Fruit fly (Drosophila melanogaster) S2 (cell line): Measurements from ENCODE around the gene Reck.

Experiments
- CG8478 ChIP-seq: fragments of >200 bp; optimal IDR thresholded peaks from 2 replicates; lab custom pipeline; 2018
- CTCF ChIP-seq, 2 experiments: fragments of >200 bp; optimal IDR thresholded peaks; 2 replicates each; lab custom pipeline; 2018

The Reck gene

DNA sequence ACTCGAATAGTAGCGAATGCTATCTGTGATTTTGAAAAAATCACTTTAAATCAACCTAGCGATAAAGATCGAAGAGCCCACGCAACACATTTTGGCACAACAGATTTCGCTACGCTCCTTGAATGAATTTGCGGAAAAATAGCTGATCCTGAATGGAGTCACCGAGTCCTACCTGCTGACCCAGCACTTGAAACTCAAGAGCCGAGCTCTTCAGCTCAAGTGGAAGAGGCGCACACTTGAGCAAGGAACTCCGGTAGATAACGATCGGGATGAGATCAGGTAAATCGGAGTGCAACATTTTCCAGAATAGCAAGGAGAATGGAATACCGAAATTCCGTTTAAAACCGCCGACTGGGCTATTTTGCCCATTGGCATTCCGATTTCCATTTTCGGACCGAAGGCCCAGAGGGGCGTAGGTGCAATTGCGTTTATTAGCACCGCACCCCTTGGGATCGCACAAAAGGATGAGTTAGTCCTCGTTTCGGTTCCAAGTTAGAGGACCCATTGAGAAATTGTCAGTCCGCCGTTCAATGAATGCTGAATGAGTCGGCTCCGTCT, 26.5 kb upstream of the Reck start:
- TF ChIP-seq CTCF (optimal IDR thresholded peaks at IDR 0.05; lab: Kevin White, UChicago): no peak
- no peak for TF ChIP-seq CG8478 (lab: Kevin White, UChicago)

DNA sequence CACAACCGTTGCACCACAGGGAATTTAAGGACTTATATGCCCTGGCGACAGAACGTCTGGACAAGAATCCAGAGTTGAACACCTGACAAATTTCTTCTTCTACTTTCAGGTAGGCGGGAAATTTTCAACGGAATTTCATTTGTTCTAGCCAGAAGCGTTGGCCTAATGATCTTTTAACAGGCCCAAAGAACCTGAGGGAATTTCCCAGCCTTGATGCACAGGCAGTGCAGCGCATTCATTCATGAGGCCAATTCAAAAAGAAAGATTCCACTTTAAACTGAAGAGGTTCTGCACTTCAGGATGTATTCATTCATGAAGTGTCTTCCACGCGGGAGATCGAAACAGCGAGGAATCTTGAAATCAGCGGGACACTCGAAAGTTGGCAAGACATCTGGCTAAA, 25.6 kb upstream of the Reck start:
- TF ChIP-seq CG8478 (lab: Kevin White, UChicago) (no peak), CTCF (optimal IDR thresholded peaks at IDR 0.05; lab: Kevin White, UChicago) (no peak)

DNA sequence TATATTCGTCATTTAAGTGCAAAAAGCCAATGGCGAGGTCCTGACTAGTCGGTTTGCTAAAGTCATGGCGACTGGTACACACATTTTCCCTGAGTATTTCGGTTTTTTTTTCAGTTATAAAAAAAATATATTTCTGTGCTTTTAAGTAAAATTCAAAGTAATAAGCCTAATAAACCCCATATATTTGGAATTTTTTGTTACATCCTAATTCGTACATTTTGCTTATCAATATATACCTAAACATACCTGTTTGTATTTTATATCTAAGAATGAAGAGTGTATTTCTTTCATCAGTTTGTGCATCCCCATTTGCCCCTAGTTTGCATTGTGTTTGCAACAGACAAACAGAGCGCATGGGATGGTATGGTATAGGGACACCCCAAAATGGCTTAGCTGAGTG, 21.7 kb upstream of the Reck start:
- TF ChIP-seq CG8478 (lab: Kevin White, UChicago) (no peak), CTCF (optimal IDR thresholded peaks at IDR 0.05; lab: Kevin White, UChicago) (no peak)

DNA sequence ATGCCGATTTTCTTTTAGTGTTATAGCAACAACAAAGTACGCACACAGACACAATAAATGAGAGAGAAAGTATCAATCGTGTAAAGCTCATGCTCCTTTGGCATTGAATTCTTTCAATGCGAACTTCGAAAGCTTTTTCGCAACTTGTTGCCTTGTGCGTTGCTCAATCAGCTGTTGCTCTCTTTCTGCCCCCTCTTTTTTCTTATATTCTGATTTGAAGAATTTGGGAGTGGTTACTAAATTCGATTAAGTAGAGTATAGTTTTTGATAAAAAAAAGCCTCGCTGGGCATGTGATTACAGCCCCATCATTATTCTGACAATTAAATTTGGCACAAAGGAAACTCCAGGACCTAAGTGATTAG, 20.8 kb upstream of the Reck start:
- no peak for TF ChIP-seq CG8478 (lab: Kevin White, UChicago)
- no peak for TF ChIP-seq CTCF (optimal IDR thresholded peaks at IDR 0.05; lab: Kevin White, UChicago)

DNA sequence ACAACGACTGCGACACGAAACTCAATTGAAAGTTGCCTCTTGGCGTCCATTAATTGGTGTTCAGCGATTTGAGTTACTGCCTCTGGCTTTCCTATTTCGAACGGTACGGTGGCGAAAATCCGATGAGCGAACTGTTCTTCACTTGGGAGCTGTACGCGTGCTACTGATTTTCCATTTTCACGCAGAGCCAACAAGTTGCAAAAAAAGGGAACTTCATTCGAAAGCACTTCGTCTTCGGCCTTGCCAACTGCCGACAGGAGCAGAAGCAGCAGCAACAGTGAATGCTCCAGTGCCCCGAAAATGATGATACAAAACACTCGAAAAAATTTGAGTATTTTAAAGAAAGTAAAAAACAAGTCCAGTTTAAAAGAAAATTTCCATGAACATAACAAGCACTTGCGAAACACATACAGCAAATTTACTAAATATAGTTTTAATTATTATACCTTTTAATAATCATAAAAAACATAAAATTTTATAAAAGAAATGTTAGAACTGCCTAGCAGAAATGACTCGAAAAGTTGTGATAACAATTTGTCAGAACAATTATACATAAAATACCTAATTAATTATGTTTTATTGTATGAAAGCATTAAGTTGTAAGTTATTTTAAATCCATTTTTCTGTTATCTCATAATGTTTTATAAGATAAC, 20.3 kb upstream of the Reck start:
- TF ChIP-seq CTCF (optimal IDR thresholded peaks at IDR 0.05; lab: Kevin White, UChicago) (no peak), CG8478 (lab: Kevin White, UChicago) (no peak)

DNA sequence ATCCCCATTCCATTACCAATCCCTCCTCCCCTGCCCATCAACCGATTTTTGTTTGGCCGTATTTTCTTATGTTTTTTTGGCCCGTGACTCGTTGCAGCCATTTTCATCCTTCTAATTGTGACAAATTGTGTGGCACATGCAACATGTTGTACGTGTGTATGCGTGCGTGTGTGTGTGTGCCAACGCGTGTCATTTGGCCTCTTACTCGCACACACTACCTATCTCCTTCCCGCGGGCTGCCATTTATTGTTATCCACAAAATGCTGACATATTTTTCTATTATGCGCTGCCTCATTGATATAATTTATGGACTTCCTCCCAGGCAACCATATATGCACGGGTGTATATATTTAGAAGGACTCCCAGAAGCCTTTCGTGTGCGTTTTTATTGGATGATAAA, 17.9 kb upstream of the Reck start:
- TF ChIP-seq CG8478 (lab: Kevin White, UChicago): no peak
- TF ChIP-seq CTCF (optimal IDR thresholded peaks at IDR 0.05; lab: Kevin White, UChicago): no peak

DNA sequence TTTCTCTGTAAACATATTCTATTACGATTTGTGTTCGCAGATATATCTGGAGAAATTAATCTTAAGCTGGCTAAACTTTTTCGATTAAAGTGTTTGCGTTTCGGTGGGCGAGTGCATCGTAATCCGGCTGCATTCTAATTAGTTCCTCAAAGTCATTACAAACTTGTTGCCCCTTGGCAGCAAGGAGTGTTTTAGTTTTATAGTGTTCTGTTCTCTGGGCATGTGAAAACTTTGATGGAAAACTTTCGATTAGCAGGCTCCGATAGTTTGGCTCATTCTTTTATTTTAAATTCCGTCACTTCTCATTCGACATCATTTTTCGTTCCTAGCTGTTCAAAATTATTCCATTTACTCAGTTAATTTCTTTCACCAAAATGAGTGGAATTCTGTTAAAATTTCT, 9.3 kb upstream of the Reck start, which contains the start of gene CG32148:
Gene CG32148 (plus strand): TSS at position 301 of the 400 bp plus-strand sequence.
- TF ChIP-seq CG8478 (lab: Kevin White, UChicago) (no peak), CTCF (optimal IDR thresholded peaks at IDR 0.05; lab: Kevin White, UChicago) (no peak)

DNA sequence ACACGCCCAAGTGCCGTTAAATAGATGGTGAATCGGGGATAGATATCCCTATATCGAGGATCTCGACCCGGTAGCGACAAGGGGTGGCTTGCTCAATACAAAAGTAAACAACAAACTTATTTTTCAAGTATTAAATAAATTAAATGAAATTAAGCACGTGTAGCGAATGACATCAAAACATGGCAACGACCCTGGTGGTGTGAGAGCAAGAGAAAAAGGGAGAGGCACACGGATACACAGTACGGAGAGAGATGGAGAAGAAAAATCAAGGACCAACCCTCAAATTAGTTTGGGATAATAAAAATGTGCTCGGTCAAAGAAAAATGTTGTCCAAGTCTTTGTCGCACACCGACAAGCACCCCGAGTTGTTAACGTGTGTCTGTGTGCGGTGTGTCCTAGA, 7.1 kb upstream of the Reck start:
- TF ChIP-seq CTCF (optimal IDR thresholded peaks at IDR 0.05; lab: Kevin White, UChicago) (no peak), CG8478 (lab: Kevin White, UChicago) (no peak)

DNA sequence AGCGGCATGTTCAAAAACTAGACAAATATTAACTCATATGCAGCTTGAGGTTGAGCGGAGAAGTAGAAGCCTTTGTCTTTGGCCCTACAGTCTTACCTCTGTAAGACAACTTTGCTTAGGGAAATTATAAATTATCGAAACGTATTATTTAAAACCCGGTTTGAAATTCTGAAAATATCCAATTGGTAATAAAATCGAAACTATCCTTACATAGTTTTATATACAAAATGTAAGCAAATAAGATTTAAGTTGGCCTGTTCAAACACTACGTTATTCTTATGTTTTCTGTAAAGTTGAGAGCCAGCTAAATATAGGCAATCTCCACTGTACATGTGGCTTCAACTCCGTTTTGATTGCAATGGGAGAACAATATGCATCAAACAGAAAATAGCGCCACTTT, 566 bp downstream of the Reck start:
- no peak for TF ChIP-seq CG8478 (lab: Kevin White, UChicago)
- TF ChIP-seq CTCF (optimal IDR thresholded peaks at IDR 0.05; lab: Kevin White, UChicago): no peak

DNA sequence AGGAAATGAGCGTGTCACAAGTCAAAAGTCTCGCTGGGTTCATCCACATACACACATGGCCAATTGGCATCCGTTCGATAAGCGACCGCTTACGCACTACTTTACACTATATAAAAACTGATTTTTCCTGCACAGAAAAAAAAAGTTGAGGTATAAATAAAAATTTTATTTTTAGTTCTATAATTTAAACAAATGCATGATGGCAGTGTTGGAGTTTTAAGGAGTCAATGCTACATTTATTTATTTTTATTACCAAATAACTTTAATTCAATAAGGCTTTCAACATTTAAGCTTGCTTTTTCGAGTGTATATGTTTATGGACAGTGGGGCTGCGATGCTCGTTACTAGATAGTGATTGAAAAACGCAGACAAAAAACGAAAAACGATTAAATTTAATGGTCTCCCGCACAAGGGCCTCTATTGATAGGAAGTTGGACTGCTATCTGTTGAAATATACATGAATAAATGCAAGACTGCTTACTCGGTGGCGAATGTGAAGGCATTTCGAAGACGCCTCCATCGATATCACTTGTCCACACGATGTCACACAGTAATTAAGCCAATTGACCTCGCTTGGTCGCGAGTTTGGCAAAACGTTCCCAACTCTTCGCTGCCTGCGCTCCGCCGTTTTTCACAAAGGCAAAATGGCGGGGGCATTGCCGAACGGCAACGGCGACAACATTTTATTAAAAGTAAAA, 2.1 kb downstream of the Reck start:
- TF ChIP-seq CG8478 (lab: Kevin White, UChicago) (no peak), CTCF (optimal IDR thresholded peaks at IDR 0.05; lab: Kevin White, UChicago) (no peak)

DNA sequence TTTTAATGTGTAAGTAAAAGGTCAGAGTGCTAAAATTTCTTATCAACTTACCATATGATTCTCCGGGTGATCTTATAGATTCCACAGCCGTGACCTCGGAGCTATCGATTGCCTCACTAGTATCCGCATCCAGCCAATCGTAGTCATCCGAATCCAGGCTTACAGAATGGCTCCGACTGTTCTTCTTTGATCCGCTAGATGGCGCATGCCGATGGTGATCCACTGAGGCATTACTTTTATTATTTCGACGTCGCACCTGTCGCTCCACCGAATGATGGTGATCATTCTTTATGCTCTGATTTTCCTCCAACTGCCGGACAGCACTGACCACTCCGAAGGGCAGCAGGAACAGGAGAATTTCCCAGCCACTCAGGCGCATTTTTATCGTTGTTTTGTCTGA, 2.7 kb downstream of the Reck start:
- TF ChIP-seq CTCF (optimal IDR thresholded peaks at IDR 0.05; lab: Kevin White, UChicago) (peak; percentile 82 to 88), CG8478 (lab: Kevin White, UChicago) (no peak)

DNA sequence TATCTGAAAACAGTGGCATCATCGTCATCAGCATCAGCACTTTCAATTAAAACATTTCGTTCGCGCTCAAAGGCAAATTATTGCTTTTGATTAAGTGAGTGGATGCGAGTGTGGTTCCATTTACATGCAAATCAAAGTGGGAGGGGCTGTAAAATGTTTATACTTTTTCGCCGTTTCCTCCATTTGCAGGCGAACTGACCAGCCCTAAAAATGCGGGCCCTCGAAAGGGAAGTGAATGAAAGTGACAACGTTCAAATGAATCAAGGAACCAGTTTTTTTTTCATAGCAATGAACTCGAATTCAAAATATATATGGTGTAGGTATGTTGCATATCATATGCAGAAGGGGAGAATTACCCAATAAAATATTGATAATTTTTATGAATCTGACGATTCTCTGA, 3.3 kb downstream of the Reck start:
- no peak for TF ChIP-seq CTCF (optimal IDR thresholded peaks at IDR 0.05; lab: Kevin White, UChicago)
- TF ChIP-seq CG8478 (lab: Kevin White, UChicago): no peak

DNA sequence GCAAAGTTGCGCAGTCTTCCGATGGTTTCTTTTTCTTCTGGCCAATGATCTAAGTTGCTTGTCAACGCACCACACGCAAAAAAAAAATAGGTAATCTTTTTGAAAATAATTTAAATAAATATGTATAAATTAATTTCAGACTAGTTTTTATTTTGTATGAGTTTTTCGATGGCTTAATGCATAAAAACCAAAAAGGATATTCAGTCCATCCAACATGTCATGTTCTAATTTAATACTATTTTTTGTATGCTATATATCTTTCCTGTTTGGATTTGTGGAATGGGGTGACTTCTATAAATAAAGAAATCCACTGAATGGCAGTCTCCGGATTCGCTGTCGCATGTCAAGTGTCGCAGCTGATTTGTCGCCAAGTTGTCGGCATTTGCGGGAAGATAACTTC, 4.2 kb downstream of the Reck start:
- TF ChIP-seq CG8478 (lab: Kevin White, UChicago) (no peak), CTCF (optimal IDR thresholded peaks at IDR 0.05; lab: Kevin White, UChicago) (no peak)

DNA sequence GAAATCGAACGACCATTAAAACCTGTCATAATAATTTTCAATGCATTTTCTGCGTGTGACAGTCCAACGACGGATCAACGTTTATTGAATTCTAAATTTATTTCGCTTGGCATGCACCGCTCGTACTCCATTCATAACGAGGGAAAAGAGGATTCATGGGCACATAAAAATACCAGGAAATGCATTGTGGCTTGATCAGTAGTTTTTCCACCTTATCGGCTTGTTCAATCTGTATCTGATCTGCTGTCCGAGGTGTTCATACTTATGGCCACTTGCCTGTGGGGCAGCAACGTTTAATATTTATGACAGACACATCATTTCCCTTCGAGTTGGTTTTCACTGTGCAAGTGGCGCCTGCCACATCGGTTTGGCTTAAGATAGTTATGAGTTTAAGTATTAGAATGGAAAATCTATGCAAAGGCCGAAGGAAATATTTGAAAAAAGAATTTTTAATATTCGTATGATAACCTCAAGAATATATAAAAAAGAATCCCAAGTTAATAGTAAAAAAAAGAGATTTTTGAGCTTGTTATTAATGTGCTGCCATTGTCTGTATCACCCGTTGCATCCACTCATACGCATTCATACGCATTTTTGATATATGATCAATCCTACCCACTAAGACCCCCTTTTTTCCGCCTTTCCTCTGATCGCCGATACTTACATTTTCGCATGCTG, 6.5 kb downstream of the Reck start:
- no peak for TF ChIP-seq CTCF (optimal IDR thresholded peaks at IDR 0.05; lab: Kevin White, UChicago)
- TF ChIP-seq CG8478 (lab: Kevin White, UChicago): no peak

DNA sequence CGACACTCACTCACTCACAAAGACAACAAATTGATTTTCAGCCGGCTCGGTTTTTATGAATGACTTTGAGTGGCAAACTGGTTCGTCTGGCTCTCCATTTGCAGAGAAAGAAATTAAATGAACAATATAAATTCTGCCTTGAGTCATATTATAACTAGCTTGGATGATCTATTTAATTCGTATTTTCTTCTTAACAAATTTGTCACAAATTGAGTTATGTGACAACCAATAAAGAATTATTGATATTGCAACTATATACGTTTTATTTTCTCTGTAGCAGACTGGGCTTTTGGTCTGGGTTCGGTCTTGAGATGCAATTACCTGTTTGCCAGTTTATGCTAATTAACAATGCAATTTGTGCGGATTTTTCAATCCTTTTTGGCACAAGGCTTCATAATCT, 7.0 kb downstream of the Reck start:
- TF ChIP-seq CG8478 (lab: Kevin White, UChicago): no peak
- TF ChIP-seq CTCF (optimal IDR thresholded peaks at IDR 0.05; lab: Kevin White, UChicago): no peak
